Fruit fly (Drosophila melanogaster): Measurements from ENCODE around the gene CG43145.

The CG43145 gene

dm6 chr2L:3656667-3657066 lies 45.0 kb upstream of the CG43145 start, which contains the start of gene for (continued):
- TF ChIP-seq peb (GFP tag; IDR thresholded peaks at IDR 0.05) (no peak), danr (GFP tag; IDR thresholded peaks at IDR 0.05) (no peak), chm (GFP tag; IDR thresholded peaks at IDR 0.05) (peak; percentile 75), vfl (GFP tag; optimal IDR thresholded peaks at IDR 0.05) (no peak), NfI (GFP tag; optimal IDR thresholded peaks at IDR 0.05) (no peak), ci (GFP tag; IDR thresholded peaks at IDR 0.05) (peak; percentile 17; the same call in 1 of the 3 replicates), Lim3 (GFP tag; IDR thresholded peaks at IDR 0.05) (no peak), pfk (GFP tag; optimal IDR thresholded peaks at IDR 0.05) (peak; percentile 76), Doc3 (GFP tag; IDR thresholded peaks at IDR 0.05; ENCODE audit: partially characterized antibody) (no peak), sens-2 (GFP tag; IDR thresholded peaks at IDR 0.05) (no peak), zen (tag; optimal IDR thresholded peaks at IDR 0.05) (no peak)

- TF ChIP-seq onecut (GFP tag; IDR thresholded peaks at IDR 0.05) (peak; percentile 15; the same call in 1 of the 2 replicates), mirr (GFP tag; optimal IDR thresholded peaks at IDR 0.05) (peak; percentile 56), ap (GFP tag; IDR thresholded peaks at IDR 0.05) (no peak), Adf1 (GFP tag; IDR thresholded peaks at IDR 0.05) (peak; percentile 90), kay (GFP tag; optimal IDR thresholded peaks at IDR 0.05) (peak; percentile 54), CG17612 (GFP tag; IDR thresholded peaks at IDR 0.05) (no peak), Myb (GFP tag; optimal IDR thresholded peaks at IDR 0.05) (peak; percentile 55), CG1832 (GFP tag; optimal IDR thresholded peaks at IDR 0.05) (peak; percentile 73), HLH54F (GFP tag; optimal IDR thresholded peaks at IDR 0.05) (peak; percentile 29), Oli (tag; optimal IDR thresholded peaks at IDR 0.05) (no peak), CG6175 (GFP tag; IDR thresholded peaks at IDR 0.05) (no peak), CG14710 (tag; optimal IDR thresholded peaks at IDR 0.05) (peak; percentile 51), CG12744 (GFP tag; optimal IDR thresholded peaks at IDR 0.05) (peak; percentile 58), seq (GFP tag; IDR thresholded peaks at IDR 0.05) (peak; percentile 73; the same call in 1 of the 2 replicates), CG1024 (GFP tag; IDR thresholded peaks at IDR 0.05) (peak; percentile 62), hth (optimal IDR thresholded peaks at IDR 0.05) (no peak), vvl (GFP tag; IDR thresholded peaks at IDR 0.05) (peak; percentile 68), ken (GFP tag; IDR thresholded peaks at IDR 0.05) (peak; percentile 72), CG9932 (GFP tag; IDR thresholded peaks at IDR 0.05) (peak; percentile 63; the same call in 1 of the 2 replicates), peb (GFP tag; IDR thresholded peaks at IDR 0.05) (no peak), repo (GFP tag; optimal IDR thresholded peaks at IDR 0.05) (peak; percentile 15), mld (GFP tag; IDR thresholded peaks at IDR 0.05; ENCODE audit: partially characterized antibody) (no peak), CG7839 (tag; optimal IDR thresholded peaks at IDR 0.05) (peak; percentile 50), E2f1 (GFP tag; IDR thresholded peaks at IDR 0.05) (0 out of 2 replicates have a peak, but pooled peaks have one; percentile 19), phol (tag; optimal IDR thresholded peaks at IDR 0.05) (peak; percentile 83), CG10366 (GFP tag; IDR thresholded peaks at IDR 0.05) (peak; percentile 18; the same call in 1 of the 2 replicates), lilli (GFP tag; optimal IDR thresholded peaks at IDR 0.05) (peak; percentile 32), grn (GFP tag; optimal IDR thresholded peaks at IDR 0.05) (peak; percentile 1), z (GFP tag; IDR thresholded peaks at IDR 0.05) (no peak), CG10147 (GFP tag; optimal IDR thresholded peaks at IDR 0.05) (peak; percentile 30), CG7987 (GFP tag; optimal IDR thresholded peaks at IDR 0.05) (peak; percentile 75), dysf (GFP tag; IDR thresholded peaks at IDR 0.05) (peak; percentile 3; the same call in 1 of the 3 replicates), CG14965 (GFP tag; optimal IDR thresholded peaks at IDR 0.05; ENCODE audit: borderline replicate concordance) (no peak), Dip2 (GFP tag; IDR thresholded peaks at IDR 0.05) (peak; percentile 36; the same call in 1 of the 2 replicates), Nf-YC (tag; optimal IDR thresholded peaks at IDR 0.05) (peak; percentile 85), cad (GFP tag; optimal IDR thresholded peaks at IDR 0.05) (no peak), bab2 (GFP tag; optimal IDR thresholded peaks at IDR 0.05) (peak; percentile 66), dmrt99B (tag; optimal IDR thresholded peaks at IDR 0.05) (peak; percentile 40), Hr39 (optimal IDR thresholded peaks at IDR 0.05) (no peak)
These were observed 44.1 kb upstream of the CG43145 start for dm6 chr2L:3657349-3658142.
